Worm (Caenorhabditis elegans) whole organism, L2 larva: ENCODE data around the gene frpr-6.

Experiments
- C34F6.9 ChIP-seq: fragments of 150-350 bp; optimal IDR thresholded peaks from 2 replicates; lab custom pipeline; 2014; ENCODE audit warnings: missing biosample characterization, missing genetic modification characterization
- F13H6.1 ChIP-seq: sonication (generic microtip); optimal IDR thresholded peaks from 2 replicates; lab custom pipeline; 2016; ENCODE audit warnings: missing genetic modification characterization, missing compliant biosample characterization
- R02D3.7 ChIP-seq: fragments of 150-350 bp; optimal IDR thresholded peaks from 2 replicates; lab custom pipeline; 2014; ENCODE audit warnings: missing biosample characterization, missing genetic modification characterization
- Y55F3AM.14 ChIP-seq: fragments of 200-800 bp; sonication (Bioruptor generic); optimal IDR thresholded peaks from 2 replicates; lab custom pipeline; 2018; ENCODE audit warnings: mild to moderate bottlenecking, missing genetic modification characterization, missing compliant biosample characterization
- ZK546.5 ChIP-seq: sonication (generic microtip); optimal IDR thresholded peaks from 2 replicates; lab custom pipeline; 2017; ENCODE audit warnings: missing biosample characterization, missing genetic modification characterization
- alr-1 ChIP-seq: fragments of 150-350 bp; optimal IDR thresholded peaks from 2 replicates; lab custom pipeline; 2014; ENCODE audit warnings: missing biosample characterization, missing genetic modification characterization
- ama-1 ChIP-seq: fragments of 150-350 bp; optimal IDR thresholded peaks from 2 replicates; lab custom pipeline; 2018; ENCODE audit warnings: inconsistent platforms
- blmp-1 ChIP-seq: sonication (generic microtip); optimal IDR thresholded peaks from 2 replicates; lab custom pipeline; 2017; ENCODE audit warnings: missing genetic modification characterization, mild to moderate bottlenecking, missing compliant biosample characterization, antibody characterized with exemption, moderate library complexity; ENCODE audit not compliant: insufficient read depth
- ceh-82 ChIP-seq: fragments of 150-350 bp; optimal IDR thresholded peaks from 2 replicates; lab custom pipeline; 2014; ENCODE audit warnings: missing biosample characterization, missing genetic modification characterization
- crh-2 ChIP-seq: sonication (generic microtip); optimal IDR thresholded peaks from 2 replicates; lab custom pipeline; 2017; ENCODE audit warnings: missing biosample characterization, missing genetic modification characterization
- dmd-4 ChIP-seq: sonication (generic microtip); optimal IDR thresholded peaks from 2 replicates; lab custom pipeline; 2017; ENCODE audit warnings: missing biosample characterization, missing genetic modification characterization
- egl-27 ChIP-seq: sonication (generic microtip); optimal IDR thresholded peaks from 3 replicates; lab custom pipeline; 2017; ENCODE audit warnings: missing biosample characterization, missing genetic modification reagents, missing genetic modification characterization
- elt-1 ChIP-seq: fragments of 150-350 bp; optimal IDR thresholded peaks from 2 replicates; lab custom pipeline; 2014; ENCODE audit warnings: missing biosample characterization, missing genetic modification characterization
- fos-1 ChIP-seq: fragments of 150-350 bp; optimal IDR thresholded peaks from 2 replicates; lab custom pipeline; 2014; ENCODE audit warnings: missing biosample characterization, missing genetic modification characterization
- gmeb-1 ChIP-seq: fragments of 150-350 bp; optimal IDR thresholded peaks from 2 replicates; lab custom pipeline; 2014; ENCODE audit warnings: missing biosample characterization, missing genetic modification characterization
- lin-11 ChIP-seq: fragments of 150-350 bp; sonication (generic microtip); optimal IDR thresholded peaks from 2 replicates; lab custom pipeline; 2014; ENCODE audit warnings: missing biosample characterization, missing genetic modification characterization, inconsistent platforms, mixed read lengths
- lin-13 ChIP-seq: fragments of 150-350 bp; optimal IDR thresholded peaks from 2 replicates; lab custom pipeline; 2014; ENCODE audit warnings: missing biosample characterization, missing genetic modification reagents, missing genetic modification characterization
- lin-39 ChIP-seq: fragments of 150-350 bp; optimal IDR thresholded peaks from 2 replicates; lab custom pipeline; 2014; ENCODE audit warnings: missing biosample characterization, missing genetic modification reagents, missing genetic modification characterization
- mab-5 ChIP-seq: fragments of 150-350 bp; optimal IDR thresholded peaks from 2 replicates; lab custom pipeline; 2014; ENCODE audit warnings: missing biosample characterization, missing genetic modification characterization
- mbf-1 ChIP-seq: sonication (generic microtip); optimal IDR thresholded peaks from 2 replicates; lab custom pipeline; 2017; ENCODE audit warnings: missing biosample characterization, missing genetic modification characterization
- mdl-1 ChIP-seq, 2 experiments: fragments of 150-350 bp in 1 of 2; sonication (generic microtip) in 1 of 2; optimal IDR thresholded peaks; 2 replicates each; lab custom pipeline; 2017; ENCODE audit warnings: missing biosample characterization in 2 of 2, missing genetic modification characterization in 2 of 2
- nhr-10 ChIP-seq: sonication (generic microtip); optimal IDR thresholded peaks from 2 replicates; lab custom pipeline; 2017; ENCODE audit warnings: missing biosample characterization, missing genetic modification characterization
- nhr-11 ChIP-seq: fragments of 150-350 bp; optimal IDR thresholded peaks from 2 replicates; lab custom pipeline; 2014; ENCODE audit warnings: missing biosample characterization, missing genetic modification characterization
- nhr-12 ChIP-seq: fragments of 150-350 bp; optimal IDR thresholded peaks from 2 replicates; lab custom pipeline; 2014; ENCODE audit warnings: missing biosample characterization, missing genetic modification characterization
- nhr-21 ChIP-seq: fragments of 150-350 bp; optimal IDR thresholded peaks from 2 replicates; lab custom pipeline; 2014; ENCODE audit warnings: missing biosample characterization, missing genetic modification characterization
- nhr-237 ChIP-seq: fragments of 150-350 bp; optimal IDR thresholded peaks from 2 replicates; lab custom pipeline; 2014; ENCODE audit warnings: missing biosample characterization, missing genetic modification characterization
- nhr-25 ChIP-seq: fragments of 150-350 bp; sonication (generic microtip); optimal IDR thresholded peaks from 3 replicates; lab custom pipeline; 2014; ENCODE audit warnings: missing biosample characterization, missing genetic modification characterization
- nhr-6 ChIP-seq: fragments of 150-350 bp; optimal IDR thresholded peaks from 2 replicates; lab custom pipeline; 2014; ENCODE audit warnings: missing biosample characterization, missing genetic modification characterization
- peb-1 ChIP-seq: fragments of 150-350 bp; optimal IDR thresholded peaks from 2 replicates; lab custom pipeline; 2014; ENCODE audit warnings: missing biosample characterization, missing genetic modification characterization
- sem-4 ChIP-seq: fragments of 150-350 bp; optimal IDR thresholded peaks from 2 replicates; lab custom pipeline; 2014; ENCODE audit warnings: missing biosample characterization, missing genetic modification reagents, missing genetic modification characterization
- skn-1 ChIP-seq: sonication (generic microtip); optimal IDR thresholded peaks from 2 replicates; lab custom pipeline; 2017; ENCODE audit warnings: missing biosample characterization, missing genetic modification characterization
- sma-3 ChIP-seq: sonication (generic microtip); optimal IDR thresholded peaks from 2 replicates; lab custom pipeline; 2016; ENCODE audit warnings: missing genetic modification reagents, missing genetic modification characterization, missing compliant biosample characterization
- sma-9 ChIP-seq, 2 experiments: fragments of 150-350 bp in 1 of 2; sonication (generic microtip) in 1 of 2; optimal IDR thresholded peaks; 2 replicates each; lab custom pipeline; 2014 to 2016; ENCODE audit warnings: missing genetic modification characterization in 2 of 2, mild to moderate bottlenecking in 1 of 2, missing biosample characterization in 1 of 2, missing compliant biosample characterization in 1 of 2, missing genetic modification reagents in 1 of 2, moderate library complexity in 1 of 2
- snpc-4 ChIP-seq: fragments of 150-350 bp; optimal IDR thresholded peaks from 2 replicates; lab custom pipeline; 2014; ENCODE audit warnings: missing biosample characterization, missing genetic modification characterization
- unc-39 ChIP-seq: fragments of 150-350 bp; optimal IDR thresholded peaks from 2 replicates; lab custom pipeline; 2014; ENCODE audit warnings: missing biosample characterization, missing genetic modification characterization
- unc-55 ChIP-seq: fragments of 150-350 bp; sonication (generic microtip); optimal IDR thresholded peaks from 3 replicates; lab custom pipeline; 2014; ENCODE audit warnings: missing biosample characterization, missing genetic modification reagents, missing genetic modification characterization
- unc-62 ChIP-seq: fragments of 150-350 bp; optimal IDR thresholded peaks from 2 replicates; lab custom pipeline; 2014; ENCODE audit warnings: missing biosample characterization, missing genetic modification reagents, missing genetic modification characterization
- zag-1 ChIP-seq: fragments of 150-350 bp; optimal IDR thresholded peaks from 2 replicates; lab custom pipeline; 2014; ENCODE audit warnings: missing biosample characterization, missing genetic modification characterization
- ztf-1 ChIP-seq: fragments of 200-800 bp; sonication (Bioruptor generic); conservative IDR thresholded peaks from 2 replicates; pipeline ENCODE4 v1.3.6; 2022; ENCODE audit warnings: missing genetic modification characterization, missing compliant biosample characterization
- ztf-4 ChIP-seq: fragments of 150-350 bp; optimal IDR thresholded peaks from 2 replicates; lab custom pipeline; 2014; ENCODE audit warnings: missing biosample characterization, missing genetic modification characterization

Gene frpr-6

ce11 chrV:9127773-9128172, 26.8 kb upstream of the frpr-6 start, which contains the start of gene F21C10.3:
F21C10.3 (plus strand) TSS chrV:9128073.
- TF ChIP-seq ztf-1 (GFP tag; lab: Robert Waterston, UW), result no peak
- TF ChIP-seq blmp-1, result no peak
- TF ChIP-seq sem-4 (tag; lab: Kevin White, UChicago), result no peak
- TF ChIP-seq unc-39, result no peak
- no peak for TF ChIP-seq mbf-1 (tag; lab: Kevin White, UChicago)
- TF ChIP-seq snpc-4 (tag; lab: Kevin White, UChicago), result no peak
- TF ChIP-seq lin-11 (tag; lab: Kevin White, UChicago), result no peak
- TF ChIP-seq nhr-10 (tag; lab: Kevin White, UChicago), result no peak
- TF ChIP-seq sma-9 (GFP tag; optimal IDR thresholded peaks at IDR 0.05; lab: Kevin White, UChicago), result no peak
- no peak for TF ChIP-seq sma-9 (tag; optimal IDR thresholded peaks at IDR 0.05; lab: Kevin White, UChicago)
- TF ChIP-seq zag-1, result no peak
- TF ChIP-seq mab-5 (tag; lab: Kevin White, UChicago), result no peak
- no peak for TF ChIP-seq sma-3 (GFP tag; lab: Kevin White, UChicago)
- no peak for TF ChIP-seq Y55F3AM.14
- TF ChIP-seq nhr-12 (tag; lab: Kevin White, UChicago), result no peak
- TF ChIP-seq F13H6.1 (tag; lab: Kevin White, UChicago), result no peak
- no peak for TF ChIP-seq crh-2 (tag; lab: Kevin White, UChicago)
- TF ChIP-seq ceh-82 (tag; lab: Kevin White, UChicago), result no peak

ce11 chrV:9126316-9126715, 25.4 kb upstream of the frpr-6 start, which contains the start of gene F21C10.4:
F21C10.4 (plus strand) TSS chrV:9126616.
- TF ChIP-seq ZK546.5 (tag; lab: Kevin White, UChicago), result no peak
- no peak for TF ChIP-seq snpc-4 (tag; lab: Kevin White, UChicago)
- TF ChIP-seq fos-1 (tag; lab: Kevin White, UChicago), result no peak
- no peak for TF ChIP-seq nhr-11 (tag; lab: Kevin White, UChicago)
- no peak for TF ChIP-seq ama-1 (lab: Kevin White, UChicago)
- TF ChIP-seq nhr-237 (tag; lab: Kevin White, UChicago), result no peak
- no peak for TF ChIP-seq mdl-1 (tag; optimal IDR thresholded peaks at IDR 0.05; lab: Kevin White, UChicago)
- TF ChIP-seq lin-13 (GFP tag; lab: Kevin White, UChicago), result no peak
- no peak for TF ChIP-seq gmeb-1 (tag; lab: Kevin White, UChicago)
- no peak for TF ChIP-seq sma-9 (GFP tag; optimal IDR thresholded peaks at IDR 0.05; lab: Kevin White, UChicago)
- no peak for TF ChIP-seq sma-9 (tag; optimal IDR thresholded peaks at IDR 0.05; lab: Kevin White, UChicago)
- TF ChIP-seq skn-1 (tag; lab: Kevin White, UChicago), result no peak
- TF ChIP-seq zag-1, result no peak
- TF ChIP-seq mab-5 (tag; lab: Kevin White, UChicago), result no peak

- TF ChIP-seq nhr-25 (tag; lab: Kevin White, UChicago) (no peak), lin-39 (tag; lab: Kevin White, UChicago) (no peak), R02D3.7 (no peak), nhr-10 (tag; lab: Kevin White, UChicago) (no peak), ztf-4 (no peak), unc-62 (GFP tag; lab: Kevin White, UChicago) (no peak), zag-1 (no peak)
Measured at ce11 chrV:9125345-9125744, 24.4 kb upstream of the frpr-6 start, which contains the start of gene F21C10.5. F21C10.5 (plus strand) TSS chrV:9125645.

ce11 chrV:9124180-9124579, 23.2 kb upstream of the frpr-6 start, which contains the start of gene F21C10.6:
F21C10.6 (plus strand) TSS chrV:9124480.
- TF ChIP-seq nhr-237 (tag; lab: Kevin White, UChicago), result no peak
- no peak for TF ChIP-seq sma-9 (GFP tag; optimal IDR thresholded peaks at IDR 0.05; lab: Kevin White, UChicago)
- TF ChIP-seq sma-9 (tag; optimal IDR thresholded peaks at IDR 0.05; lab: Kevin White, UChicago), result no peak
- no peak for TF ChIP-seq egl-27
- no peak for TF ChIP-seq nhr-12 (tag; lab: Kevin White, UChicago)
- no peak for TF ChIP-seq blmp-1
- no peak for TF ChIP-seq F13H6.1 (tag; lab: Kevin White, UChicago)
- TF ChIP-seq nhr-21, result no peak
- TF ChIP-seq sem-4 (tag; lab: Kevin White, UChicago), result no peak
- TF ChIP-seq unc-55 (GFP tag; lab: Kevin White, UChicago), result no peak
- TF ChIP-seq ceh-82 (tag; lab: Kevin White, UChicago), result no peak
- no peak for TF ChIP-seq dmd-4 (tag; lab: Kevin White, UChicago)
- TF ChIP-seq peb-1, result no peak
- TF ChIP-seq elt-1 (tag; lab: Kevin White, UChicago), result no peak
- no peak for TF ChIP-seq C34F6.9 (tag; lab: Kevin White, UChicago)
- no peak for TF ChIP-seq ztf-4
- no peak for TF ChIP-seq lin-39 (tag; lab: Kevin White, UChicago)
- no peak for TF ChIP-seq nhr-6 (tag; lab: Kevin White, UChicago)
- no peak for TF ChIP-seq skn-1 (tag; lab: Kevin White, UChicago)
- TF ChIP-seq alr-1 (tag; lab: Kevin White, UChicago), result no peak
- TF ChIP-seq crh-2 (tag; lab: Kevin White, UChicago), result no peak
